Fruit fly (Drosophila melanogaster): Measurements from ENCODE around the gene CG2217.

dm6 chr3R:30426626-30427025, 3.9 kb upstream of the CG2217 start:
- TF ChIP-seq psq (optimal IDR thresholded peaks at IDR 0.05) = no peak
- no peak for TF ChIP-seq ttk (optimal IDR thresholded peaks at IDR 0.05)
